Fruit fly (Drosophila melanogaster): ENCODE results near the gene CG4995.
A peak's percentile ranks its signal among the peaks of the same experiment; 100 is the strongest.

Gene CG4995

dm6 chr2L:10276436-10276835 is 45.8 kb upstream of the CG4995 start (continued):
- TF ChIP-seq CG1621 (tag; optimal IDR thresholded peaks at IDR 0.05) = no peak
- TF ChIP-seq dsx (GFP tag; optimal IDR thresholded peaks at IDR 0.05; ENCODE audit: poor library complexity, severe bottlenecking) = no peak
- no peak for TF ChIP-seq CG11902 (GFP tag; optimal IDR thresholded peaks at IDR 0.05)
- peak; percentile 70; the same call in 2 of the 3 replicates for TF ChIP-seq CG8119 (GFP tag; IDR thresholded peaks at IDR 0.05)
- no peak for TF ChIP-seq Lpt (GFP tag; optimal IDR thresholded peaks at IDR 0.05)
- TF ChIP-seq fd59A (GFP tag; optimal IDR thresholded peaks at IDR 0.05) = no peak
- peak; percentile 5 for TF ChIP-seq fd85E (GFP tag; optimal IDR thresholded peaks at IDR 0.05)
- no peak for TF ChIP-seq Hr38 (GFP tag; optimal IDR thresholded peaks at IDR 0.05)
- TF ChIP-seq cyc (GFP tag; optimal IDR thresholded peaks at IDR 0.05) = no peak

dm6 chr2L:10276846-10277245 is 45.4 kb upstream of the CG4995 start:
- no peak for TF ChIP-seq CG11294 (GFP tag; IDR thresholded peaks at IDR 0.05)
- no peak for TF ChIP-seq Gug (GFP tag; IDR thresholded peaks at IDR 0.05)
- no peak for TF ChIP-seq fkh (GFP tag; optimal IDR thresholded peaks at IDR 0.05)
- peak; percentile 59 for TF ChIP-seq lz (GFP tag; optimal IDR thresholded peaks at IDR 0.05)
- no peak; the same call in 1 of the 3 replicates for TF ChIP-seq CG8119 (GFP tag; IDR thresholded peaks at IDR 0.05)
- no peak for TF ChIP-seq CG4318 (GFP tag; optimal IDR thresholded peaks at IDR 0.05)
- no peak for TF ChIP-seq Sox15 (GFP tag; optimal IDR thresholded peaks at IDR 0.05)
- peak; percentile 22 for TF ChIP-seq CG8632 (GFP tag; optimal IDR thresholded peaks at IDR 0.05)
- TF ChIP-seq CG7368 (GFP tag; optimal IDR thresholded peaks at IDR 0.05) = no peak
- TF ChIP-seq vri (GFP tag; optimal IDR thresholded peaks at IDR 0.05) = peak; percentile 51
- no peak for TF ChIP-seq Hr39 (GFP tag; optimal IDR thresholded peaks at IDR 0.05)
- peak; percentile 85 for TF ChIP-seq Sox14 (GFP tag; optimal IDR thresholded peaks at IDR 0.05)
- peak; percentile 8 for TF ChIP-seq CG10669 (GFP tag; optimal IDR thresholded peaks at IDR 0.05)
- TF ChIP-seq CG15336 (GFP tag; IDR thresholded peaks at IDR 0.05) = no peak
- TF ChIP-seq CG31627 (GFP tag; optimal IDR thresholded peaks at IDR 0.05) = peak; percentile 72
- no peak for TF ChIP-seq fd85E (GFP tag; optimal IDR thresholded peaks at IDR 0.05)
- TF ChIP-seq achi (GFP tag; optimal IDR thresholded peaks at IDR 0.05) = peak; percentile 58
- peak; percentile 43 for TF ChIP-seq topi (GFP tag; optimal IDR thresholded peaks at IDR 0.05)
- no peak for TF ChIP-seq salr (GFP tag; optimal IDR thresholded peaks at IDR 0.05)
- peak; percentile 29 for TF ChIP-seq CG34406 (GFP tag; optimal IDR thresholded peaks at IDR 0.05)
- peak; percentile 21 for TF ChIP-seq Ets21C (GFP tag; optimal IDR thresholded peaks at IDR 0.05)
- TF ChIP-seq CG16779 (tag; optimal IDR thresholded peaks at IDR 0.05) = no peak
- TF ChIP-seq CG11762 (GFP tag; optimal IDR thresholded peaks at IDR 0.05; ENCODE audit: insufficient read depth) = no peak
- TF ChIP-seq CG1621 (tag; optimal IDR thresholded peaks at IDR 0.05) = no peak
- no peak for TF ChIP-seq CG3032 (tag; optimal IDR thresholded peaks at IDR 0.05)
- TF ChIP-seq CG6163 (GFP tag; IDR thresholded peaks at IDR 0.05) = no peak; the same call in 1 of the 3 replicates
- peak; percentile 84 for TF ChIP-seq Eip78C (GFP tag)
- TF ChIP-seq fd59A (GFP tag; optimal IDR thresholded peaks at IDR 0.05) = peak; percentile 6
- TF ChIP-seq pdm3 (GFP tag; optimal IDR thresholded peaks at IDR 0.05) = no peak
- peak; percentile 27 for TF ChIP-seq CG6792 (GFP tag; optimal IDR thresholded peaks at IDR 0.05)
- no peak for TF ChIP-seq spab (GFP tag; optimal IDR thresholded peaks at IDR 0.05)
- no peak for TF ChIP-seq CG8319 (GFP tag; optimal IDR thresholded peaks at IDR 0.05)
- no peak for TF ChIP-seq Met (GFP tag; optimal IDR thresholded peaks at IDR 0.05)
- TF ChIP-seq esn (GFP tag; optimal IDR thresholded peaks at IDR 0.05) = peak; percentile 74
- no peak for TF ChIP-seq dsx (GFP tag; optimal IDR thresholded peaks at IDR 0.05; ENCODE audit: poor library complexity, severe bottlenecking)
- no peak for TF ChIP-seq Smox (GFP tag; optimal IDR thresholded peaks at IDR 0.05)
- TF ChIP-seq CG6808 (GFP tag; optimal IDR thresholded peaks at IDR 0.05) = no peak
- TF ChIP-seq CG3919 (GFP tag; optimal IDR thresholded peaks at IDR 0.05) = no peak
- no peak for TF ChIP-seq svp (GFP tag)
- peak; percentile 10 for TF ChIP-seq Hr38 (GFP tag; optimal IDR thresholded peaks at IDR 0.05)
- no peak for TF ChIP-seq CG6854 (GFP tag; optimal IDR thresholded peaks at IDR 0.05)
- no peak; the same call in 2 of the 3 replicates for TF ChIP-seq eg (GFP tag; IDR thresholded peaks at IDR 0.05)
- peak; percentile 56 for TF ChIP-seq cyc (GFP tag; optimal IDR thresholded peaks at IDR 0.05)
- peak; percentile 66 for TF ChIP-seq Eip75B (GFP tag; optimal IDR thresholded peaks at IDR 0.05)
- TF ChIP-seq CG10631 (GFP tag; optimal IDR thresholded peaks at IDR 0.05) = no peak
- no peak for TF ChIP-seq Lpt (GFP tag; optimal IDR thresholded peaks at IDR 0.05)
- no peak for TF ChIP-seq Blimp-1 (GFP tag; optimal IDR thresholded peaks at IDR 0.05)
- TF ChIP-seq ss (GFP tag; optimal IDR thresholded peaks at IDR 0.05) = no peak

All from whole organism, prepupa.